Fruit fly (Drosophila melanogaster) ovary, adult (tissue): Measurements from ENCODE around the gene Dic1.

ENCODE experiments used
- CG17801 ChIP-seq: fragments of 200-800 bp; optimal IDR thresholded peaks from 2 replicates; lab custom pipeline; 2019; ENCODE audit warnings: missing biosample characterization, mild to moderate bottlenecking, missing genetic modification characterization, moderate library complexity; ENCODE audit not compliant: partially characterized antibody

The Dic1 gene

DNA sequence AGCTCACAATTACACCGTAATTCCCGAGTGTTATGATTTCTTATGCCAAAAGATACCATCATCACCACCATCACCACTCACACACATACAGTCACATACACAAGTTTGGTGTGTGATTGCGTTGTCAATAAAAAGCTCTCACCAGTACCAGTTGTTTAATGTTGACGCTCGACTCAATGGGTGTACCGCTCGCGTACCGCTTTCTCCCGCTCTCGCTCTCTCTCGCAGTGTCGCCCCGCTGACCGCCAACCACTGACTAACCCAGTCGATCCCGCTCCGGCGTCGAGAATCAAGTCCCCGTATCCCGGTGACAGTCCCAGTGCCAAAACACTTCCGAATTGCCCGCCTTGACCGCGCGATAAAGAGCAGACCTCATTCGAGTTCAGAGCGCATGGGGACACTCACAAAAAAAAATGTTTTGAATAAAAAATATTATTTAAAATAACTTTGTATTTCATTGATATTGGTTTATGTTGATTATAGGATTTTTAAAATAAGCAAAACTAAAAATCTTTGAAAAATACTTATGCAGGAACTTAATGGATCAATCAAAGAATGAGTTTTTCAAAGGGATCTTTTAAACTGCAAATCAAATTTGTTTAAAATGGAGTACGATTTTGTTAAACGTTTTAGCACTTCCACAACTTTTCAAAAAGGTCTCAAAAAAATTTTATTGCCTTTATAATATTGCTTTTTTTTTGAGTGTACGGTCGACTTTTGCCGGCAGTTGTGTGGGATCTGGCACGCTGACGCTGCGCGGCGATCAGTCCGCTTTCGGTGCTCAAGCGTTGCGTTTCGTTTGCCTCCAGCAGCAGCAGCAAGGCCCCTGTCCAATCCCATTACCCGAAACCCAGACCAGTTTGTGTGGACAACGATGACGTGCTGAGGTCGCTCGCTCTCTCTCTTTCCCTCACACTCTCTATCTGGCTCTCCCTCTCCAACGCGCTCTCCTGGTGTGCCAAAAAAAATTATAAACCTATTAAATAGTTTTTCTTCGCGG, at the start of gene Dic1:
TSS of gene Dic1 (plus strand) at position 764 of the 1,000 bp plus-strand sequence.
- peak; percentile 95 for TF ChIP-seq CG17801

DNA sequence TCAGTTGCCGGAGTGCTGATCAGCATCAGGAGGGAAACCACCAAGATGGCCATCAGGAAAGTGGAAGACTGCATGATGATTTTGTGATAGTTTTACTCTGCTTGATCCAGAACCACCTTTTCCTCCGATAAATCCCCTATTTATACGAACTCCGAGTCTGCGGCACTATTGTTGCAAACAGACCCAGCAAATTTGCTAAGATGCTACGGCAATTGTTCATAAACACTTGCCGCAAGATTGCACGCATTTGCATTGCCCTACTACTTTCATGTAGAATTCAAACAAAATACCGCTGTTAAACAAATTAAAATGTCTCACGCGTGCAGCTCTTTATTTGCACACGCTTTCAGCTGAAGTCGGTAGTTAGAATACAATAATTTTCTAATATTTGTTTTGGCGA, 45.6 kb upstream of the Dic1 start, which contains the start of gene CG45080:
TSS of gene CG45080 (minus strand) at position 101 of the 400 bp plus-strand sequence.
- TF ChIP-seq CG17801, result no peak

DNA sequence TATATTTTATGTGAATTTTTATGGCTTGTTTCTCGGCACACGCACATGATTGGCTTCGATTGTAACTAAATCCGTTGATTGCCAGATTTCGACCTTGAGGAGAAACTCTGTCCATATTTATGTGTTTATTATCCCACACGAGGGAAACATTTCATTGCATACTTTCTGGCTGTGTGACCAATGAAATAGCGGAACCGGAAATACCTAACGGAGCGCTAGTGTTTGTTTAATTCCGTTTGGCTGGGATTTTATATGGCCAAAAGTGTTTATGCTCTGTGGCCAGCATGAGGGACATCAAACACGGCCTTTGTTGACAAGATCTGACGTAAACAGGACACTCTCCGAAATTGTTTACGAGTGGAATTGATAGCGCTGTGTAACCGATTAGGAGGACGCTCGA, 44.9 kb upstream of the Dic1 start:
- TF ChIP-seq CG17801, result peak; percentile 9

DNA sequence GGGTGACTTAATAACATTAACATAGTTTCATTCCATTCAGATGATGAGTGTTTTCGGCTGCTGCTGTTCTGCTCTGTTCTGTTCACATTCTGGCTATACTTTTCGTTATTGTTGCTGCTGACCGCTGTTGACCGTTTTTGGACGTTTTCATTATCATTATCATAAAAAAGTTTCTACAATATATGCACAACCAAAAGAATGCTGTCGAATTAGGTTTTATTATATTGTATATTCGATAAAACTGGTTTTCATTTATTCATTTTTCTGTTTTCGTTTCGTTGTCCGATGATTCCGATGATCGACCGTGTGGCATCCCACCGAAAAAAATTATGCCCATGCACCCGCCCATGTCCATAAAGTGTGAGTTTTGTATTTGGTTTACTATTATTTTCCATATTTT, 31.7 kb upstream of the Dic1 start:
- TF ChIP-seq CG17801, result no peak

DNA sequence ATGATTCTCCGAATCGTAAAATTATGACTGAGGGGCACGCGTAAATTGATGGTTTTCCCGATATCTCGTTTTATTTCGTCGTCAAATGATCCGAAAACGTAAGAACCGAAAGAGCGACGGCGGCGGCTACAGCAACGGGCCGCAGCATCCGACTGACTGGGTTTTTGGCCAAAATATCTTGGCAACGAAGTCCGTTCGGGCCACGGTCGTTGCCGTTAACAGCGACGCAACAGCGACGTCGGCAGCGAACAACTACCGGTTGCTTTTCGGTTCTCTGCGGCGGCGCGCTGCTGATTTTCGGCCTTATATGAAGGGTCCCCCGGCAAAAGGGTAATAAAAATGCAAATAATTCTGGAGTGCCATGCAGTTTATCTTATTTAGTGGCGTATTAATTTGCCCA, 30.7 kb upstream of the Dic1 start, which contains the start of gene PK2-R2:
TSS of gene PK2-R2 (minus strand) at position 160 of the 400 bp plus-strand sequence.
- no peak for TF ChIP-seq CG17801

DNA sequence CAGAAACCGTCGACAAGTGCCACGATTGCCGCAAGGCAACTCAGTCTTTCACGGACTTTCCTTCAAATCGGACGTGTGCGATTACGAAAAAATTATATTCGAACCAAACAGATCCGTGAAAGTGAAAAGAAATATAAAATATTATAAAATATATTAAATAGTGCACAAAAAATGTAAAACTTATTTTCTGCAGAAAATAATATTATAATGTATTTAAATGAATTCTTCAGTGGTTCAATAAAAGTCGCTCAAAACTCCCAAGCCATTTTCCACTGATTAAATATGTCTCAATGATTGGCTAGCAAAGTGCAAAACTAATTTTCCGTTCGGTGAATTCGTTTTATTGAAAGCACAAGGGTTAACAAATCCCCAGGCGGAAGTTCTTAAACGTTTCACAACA, 26.7 kb upstream of the Dic1 start, which contains the start of gene PK2-R1:
TSS of gene PK2-R1 (plus strand) at position 301 of the 400 bp plus-strand sequence.
- no peak for TF ChIP-seq CG17801

DNA sequence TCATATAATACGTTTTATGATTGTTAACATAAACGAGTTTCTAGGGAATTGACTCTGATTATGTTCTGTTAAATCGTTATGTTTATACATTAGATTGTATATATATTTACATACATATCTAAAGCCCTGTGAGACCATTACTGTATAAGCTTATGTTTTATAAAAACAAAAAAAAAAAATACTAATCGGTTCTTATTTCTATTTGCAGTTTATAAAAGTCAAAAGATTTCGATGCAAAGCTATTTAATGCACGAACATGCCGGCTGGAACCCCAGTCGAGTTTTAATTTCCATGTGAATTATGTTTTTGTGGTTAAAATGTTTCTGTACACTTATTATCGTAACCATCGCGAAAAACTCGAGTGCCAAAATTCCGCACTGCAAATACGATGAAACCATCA, 11.4 kb upstream of the Dic1 start, which contains the start of gene mthl12:
TSS of gene mthl12 (plus strand) at position 301 of the 400 bp plus-strand sequence.
- TF ChIP-seq CG17801, result no peak

DNA sequence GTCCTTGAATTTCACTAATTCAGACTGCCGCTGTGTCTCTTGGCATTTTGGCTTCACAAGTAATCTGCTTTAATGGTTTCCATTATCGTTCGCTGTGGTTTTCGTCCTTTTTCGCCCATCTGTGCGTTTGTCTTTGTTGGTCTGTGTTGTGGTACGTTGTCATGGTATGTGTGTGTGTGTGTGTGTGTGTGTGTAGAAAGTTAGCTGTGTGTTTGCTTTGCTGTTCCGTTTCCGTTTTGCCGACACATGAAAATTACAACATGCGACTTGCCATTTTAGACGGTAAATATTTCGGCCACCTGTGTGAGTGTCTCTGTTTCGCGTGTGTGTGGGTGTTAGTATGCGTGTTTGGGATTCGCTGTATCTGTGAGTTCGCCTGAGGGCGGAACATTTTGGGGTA, 7.8 kb upstream of the Dic1 start:
- TF ChIP-seq CG17801, result no peak

DNA sequence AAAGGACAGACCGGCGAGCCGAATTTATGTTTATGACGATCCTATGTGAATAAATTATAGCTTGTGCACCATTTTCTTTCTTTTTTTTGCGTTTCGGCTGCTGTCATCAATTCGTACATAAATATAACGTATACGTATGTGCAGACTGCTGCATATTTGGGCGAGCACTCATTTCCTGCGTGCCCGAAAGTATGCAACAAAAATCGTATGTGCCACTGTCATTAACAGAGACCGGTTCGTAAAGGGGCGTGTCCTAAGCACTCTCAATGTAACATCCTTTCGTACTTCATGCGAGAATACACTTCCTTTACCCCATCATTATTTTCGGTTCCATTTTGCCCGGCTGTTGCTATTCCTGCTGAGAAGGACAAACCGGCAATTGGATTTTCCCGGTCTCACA, 4.6 kb upstream of the Dic1 start:
- no peak for TF ChIP-seq CG17801

DNA sequence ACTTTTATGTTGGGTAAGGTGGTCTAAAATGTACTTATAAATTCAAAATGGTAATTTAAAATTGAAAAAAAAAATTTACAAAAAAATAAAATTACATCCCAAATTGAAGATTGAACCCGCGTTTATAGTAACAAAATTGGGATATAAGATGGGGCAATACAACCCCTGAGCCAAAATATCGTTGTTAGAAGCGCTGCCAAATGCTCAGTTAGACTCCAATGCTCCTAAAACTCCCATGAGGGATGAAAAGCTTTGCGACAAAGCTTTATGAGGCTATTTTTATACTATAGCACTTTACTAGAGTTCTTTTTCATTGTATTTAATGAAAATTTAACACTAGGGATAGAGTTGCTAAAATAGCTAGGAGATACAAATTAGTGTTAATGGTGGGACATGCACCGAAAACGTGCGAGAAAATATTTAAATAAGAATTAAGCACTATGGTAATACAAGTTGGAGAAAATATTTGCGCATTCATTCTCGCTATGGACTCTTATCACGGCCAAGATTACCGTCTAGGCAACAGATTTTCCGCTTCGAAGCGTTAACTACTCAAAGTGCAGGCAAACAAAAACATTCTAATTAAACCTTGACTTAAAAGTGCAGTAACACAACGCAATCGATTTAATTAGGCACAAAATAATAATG, 1.3 kb upstream of the Dic1 start:
- no peak for TF ChIP-seq CG17801

DNA sequence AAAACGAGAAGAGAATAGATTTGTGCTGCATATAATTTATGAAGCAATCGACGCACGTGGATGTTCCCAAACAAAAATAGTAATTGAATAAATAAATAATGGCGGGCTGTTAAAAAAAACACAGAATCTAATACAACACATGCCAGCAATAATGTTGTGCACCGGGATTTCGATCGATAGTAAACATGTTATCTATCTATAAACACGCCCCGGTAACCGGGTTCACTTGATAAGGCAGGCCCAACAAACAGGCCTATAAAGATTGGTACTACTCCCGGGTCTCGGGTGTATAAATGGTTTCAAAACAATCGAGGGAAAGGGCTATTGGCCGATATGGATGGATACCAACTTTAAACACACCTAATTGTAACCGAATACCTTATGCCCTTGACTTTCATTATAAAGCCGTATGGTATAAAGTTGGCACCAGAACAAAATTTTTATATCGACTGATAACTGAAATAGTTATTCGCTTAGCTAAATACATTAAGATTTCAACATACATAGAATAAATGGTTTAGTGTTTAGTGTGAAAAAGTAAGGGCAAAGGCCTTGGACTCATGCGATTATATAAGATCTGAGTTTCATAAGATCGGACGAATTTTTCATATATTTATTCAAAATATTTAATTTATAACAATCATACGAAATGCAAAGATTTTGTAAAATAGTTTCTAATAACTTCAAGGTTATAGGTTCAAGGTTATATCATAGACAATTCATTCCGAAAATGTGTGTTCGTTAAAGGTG, 1.1 kb downstream of the Dic1 start:
- TF ChIP-seq CG17801, result no peak

DNA sequence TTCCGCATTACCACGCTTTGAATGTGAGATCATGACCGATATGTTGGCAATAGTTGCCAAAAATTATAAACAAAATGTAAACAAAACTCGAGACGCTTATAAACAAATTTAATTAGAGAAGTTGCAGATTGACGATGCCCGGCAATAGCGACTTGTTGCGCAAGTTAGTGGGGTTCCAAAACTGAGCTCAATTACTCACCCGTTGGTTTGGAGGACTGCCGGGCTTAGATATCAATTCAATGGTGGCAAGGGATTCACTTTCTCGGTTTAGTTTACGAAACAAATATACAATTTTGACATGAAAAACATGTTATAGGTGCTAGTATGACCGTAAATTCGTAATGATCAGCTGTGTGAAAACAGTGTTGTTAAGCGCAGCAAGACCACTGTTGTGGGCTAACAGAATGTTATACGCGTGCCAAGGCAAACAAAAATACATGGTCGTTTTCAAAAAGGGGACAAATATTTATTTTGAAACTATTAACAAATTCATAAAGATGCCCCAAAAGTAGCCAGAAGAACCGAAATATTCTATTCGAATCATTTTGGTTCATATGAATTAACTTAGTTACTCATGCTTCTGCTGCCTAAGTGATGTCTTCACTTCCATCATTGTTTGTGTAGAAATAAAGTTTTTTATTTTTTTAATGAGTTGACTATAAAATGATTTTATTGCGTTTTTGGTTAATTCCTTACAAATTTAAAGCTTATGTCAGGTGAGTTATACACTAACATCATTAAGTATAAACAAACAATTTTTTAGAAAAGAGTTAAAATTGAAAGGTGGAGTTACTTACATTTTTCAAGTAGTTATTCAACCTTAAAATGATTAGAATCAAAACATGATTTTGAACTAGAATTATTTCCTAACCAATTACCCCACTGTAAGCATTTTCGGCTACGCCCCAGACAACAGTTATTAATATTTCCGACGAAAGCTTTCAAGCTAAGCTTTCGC, 2.1 kb downstream of the Dic1 start, which contains the start of gene Elp6:
TSS of gene Elp6 (minus strand) at position 350 of the 958 bp plus-strand sequence.
- peak; percentile 36 for TF ChIP-seq CG17801

DNA sequence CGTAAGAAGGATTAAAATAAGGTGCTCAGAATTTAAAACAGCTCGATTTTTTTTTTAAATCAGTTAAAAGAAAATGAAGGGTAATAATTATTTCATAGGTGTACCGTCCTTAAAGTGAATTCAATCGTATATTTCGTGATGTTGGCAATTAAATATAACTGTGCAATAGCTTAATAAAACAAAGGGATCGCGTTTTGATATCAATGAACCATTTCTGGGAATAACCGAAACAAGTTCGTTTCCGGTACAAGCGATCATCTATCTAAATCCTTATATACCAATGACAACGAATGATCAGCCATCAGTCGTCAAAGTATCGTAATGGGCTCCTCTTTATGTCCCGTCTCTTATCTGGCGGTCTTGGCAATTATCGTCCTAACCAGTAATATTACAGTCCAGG, 4.6 kb downstream of the Dic1 start, which contains the start of gene CheA87a:
TSS of gene CheA87a (plus strand) at position 301 of the 400 bp plus-strand sequence.
- TF ChIP-seq CG17801, result no peak

DNA sequence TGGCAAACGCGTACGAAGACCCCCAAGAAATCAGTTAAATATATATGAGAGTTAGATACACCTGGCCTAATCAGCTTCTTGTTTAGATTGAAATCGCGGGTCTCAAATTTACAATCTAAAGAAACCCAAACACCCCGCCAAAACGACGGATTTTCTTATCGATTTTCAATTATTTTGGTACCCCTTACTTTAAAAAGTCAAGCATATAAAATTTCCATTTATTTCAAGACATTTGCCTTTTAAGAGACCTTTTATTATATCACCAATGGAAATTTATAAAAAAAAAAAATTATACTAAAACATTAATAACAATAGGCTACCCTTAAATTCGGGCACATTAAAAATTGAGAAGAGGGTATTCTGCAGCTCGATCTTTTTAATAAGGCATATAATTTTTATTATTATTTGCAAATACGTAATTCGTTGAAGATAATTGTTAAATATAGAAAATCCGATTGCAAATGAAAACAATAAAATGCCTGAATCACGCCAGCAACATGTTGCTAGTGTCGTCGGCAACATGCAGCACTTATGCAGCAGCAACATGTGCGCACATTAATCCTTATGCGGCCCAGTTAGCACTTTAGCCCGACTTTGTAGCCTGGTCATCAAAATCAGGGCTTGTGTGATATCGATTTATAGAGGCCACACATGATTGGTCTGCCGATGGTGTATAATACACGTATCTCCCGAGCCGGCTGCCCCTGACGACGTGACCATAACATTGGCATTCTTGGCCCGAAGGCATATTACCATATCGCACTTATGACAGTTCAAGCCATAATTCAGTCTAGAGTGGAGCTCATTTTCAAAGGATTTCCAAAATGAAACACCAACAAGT, 7.3 kb downstream of the Dic1 start, which contains the start of the genes Lip3 and CG34309:
TSS of gene Lip3 (minus strand) at position 65 of the 841 bp plus-strand sequence.
TSS of gene CG34309 (plus strand) at position 791 of the 841 bp plus-strand sequence.
- no peak for TF ChIP-seq CG17801
